Fruit fly (Drosophila melanogaster) whole organism, wandering third instar larva: ENCODE data around the gene CG7215.

Experiments used
- Abd-B ChIP-seq: fragments of >200 bp; optimal IDR thresholded peaks from 2 replicates; lab custom pipeline; 2017; ENCODE audit warnings: missing biosample characterization, missing genetic modification characterization
- HLH106 ChIP-seq: fragments of 200-800 bp; optimal IDR thresholded peaks from 3 replicates; lab custom pipeline; 2019; ENCODE audit warnings: missing biosample characterization, mild to moderate bottlenecking, missing genetic modification characterization, moderate library complexity
- Hr78 ChIP-seq: fragments of >200 bp; optimal IDR thresholded peaks from 2 replicates; lab custom pipeline; 2017; ENCODE audit warnings: missing biosample characterization, missing genetic modification characterization
- Myc ChIP-seq: fragments of >200 bp; optimal IDR thresholded peaks from 2 replicates; lab custom pipeline; 2017
- OdsH ChIP-seq: fragments of 200-800 bp; sonication (Bioruptor generic); optimal IDR thresholded peaks from 2 replicates; lab custom pipeline; 2016; ENCODE audit warnings: missing biosample characterization, mild to moderate bottlenecking, missing genetic modification characterization
- Sp1 ChIP-seq: fragments of 200-800 bp; sonication (Bioruptor generic); optimal IDR thresholded peaks from 3 replicates; lab custom pipeline; 2019; ENCODE audit warnings: missing biosample characterization, mild to moderate bottlenecking, missing genetic modification characterization, moderate library complexity
- brk ChIP-seq: fragments of 200-800 bp; sonication (Bioruptor generic); optimal IDR thresholded peaks from 2 replicates; lab custom pipeline; 2016; ENCODE audit warnings: missing biosample characterization, mild to moderate bottlenecking, missing genetic modification characterization
- pan ChIP-seq: fragments of >200 bp; optimal IDR thresholded peaks from 2 replicates; lab custom pipeline; 2017
- psq ChIP-seq: fragments of 200-800 bp; sonication (Bioruptor generic); optimal IDR thresholded peaks from 3 replicates; lab custom pipeline; 2017; ENCODE audit warnings: missing biosample characterization, mild to moderate bottlenecking, missing genetic modification characterization, moderate library complexity
- tai ChIP-seq: sonication (Bioruptor generic); optimal IDR thresholded peaks from 2 replicates; lab custom pipeline; 2016; ENCODE audit warnings: missing biosample characterization, missing genetic modification characterization

DNA sequence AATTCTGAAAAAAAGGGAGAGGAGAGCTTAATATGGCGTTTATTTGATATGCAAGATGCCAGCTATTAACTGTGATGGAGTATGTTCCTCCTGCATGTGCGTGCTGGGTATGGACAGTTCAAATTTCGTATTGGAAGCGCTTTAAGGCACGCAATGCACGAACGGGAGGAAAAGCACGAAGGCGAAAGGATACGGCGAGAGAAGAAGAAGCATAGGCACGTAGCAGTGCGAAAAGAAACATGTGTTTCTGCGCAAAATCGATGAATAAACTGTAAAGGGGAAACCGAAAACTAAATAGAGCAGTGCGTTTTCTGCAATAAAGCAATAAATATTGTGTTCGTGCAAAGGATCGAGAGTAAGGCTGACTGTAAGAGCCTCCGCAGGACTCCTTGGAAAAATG is 48.8 kb upstream of the CG7215 start, which contains the start of gene CG14314:
- TF ChIP-seq Sp1 (GFP tag; lab: Kevin White, UChicago) = no peak
- no peak for TF ChIP-seq pan (lab: Kevin White, UChicago)
- TF ChIP-seq psq (GFP tag; lab: Kevin White, UChicago) = no peak
- TF ChIP-seq Myc = no peak
- no peak for TF ChIP-seq HLH106 (tag; lab: Kevin White, UChicago)
- no peak for TF ChIP-seq tai (GFP tag; lab: Kevin White, UChicago)
- TF ChIP-seq OdsH (GFP tag; lab: Kevin White, UChicago) = no peak
- TF ChIP-seq Hr78 (GFP tag; lab: Kevin White, UChicago) = no peak
- no peak for TF ChIP-seq Abd-B (GFP tag; lab: Kevin White, UChicago)
- no peak for TF ChIP-seq brk (GFP tag; lab: Kevin White, UChicago)
